Fruit fly (Drosophila melanogaster) S2 (cell line): ENCODE measurements around the gene wge.

ENCODE experiments used
- CG8478 ChIP-seq: fragments of >200 bp; optimal IDR thresholded peaks from 2 replicates; lab custom pipeline; 2018
- CTCF ChIP-seq, 2 experiments: fragments of >200 bp; optimal IDR thresholded peaks; 2 replicates each; lab custom pipeline; 2018

dm6 chr3R:22686336-22686874, 34.5 kb downstream of the wge start, which contains the start of the genes Gclm and CG17625:
- TF ChIP-seq CG8478 (lab: Kevin White, UChicago): no peak
- TF ChIP-seq CTCF (optimal IDR thresholded peaks at IDR 0.05; lab: Kevin White, UChicago): no peak
